Worm (Caenorhabditis elegans): Measurements from ENCODE around the gene F13H10.8.
A peak's percentile ranks its signal among the peaks of the same experiment; 100 is the strongest.

- TF ChIP-seq lin-13 (GFP tag; optimal IDR thresholded peaks at IDR 0.05) (no peak), pha-4 (GFP tag; IDR thresholded peaks at IDR 0.05) (no peak), pha-4 (tag; optimal IDR thresholded peaks at IDR 0.05) (no peak), nhr-237 (tag; optimal IDR thresholded peaks at IDR 0.05) (no peak), nhr-41 (GFP tag; IDR thresholded peaks at IDR 0.05) (no peak), duxl-1 (tag; optimal IDR thresholded peaks at IDR 0.05; ENCODE audit: poor library complexity) (peak; percentile 20), rbr-2 (tag; optimal IDR thresholded peaks at IDR 0.05) (no peak), hlh-11 (tag; optimal IDR thresholded peaks at IDR 0.05) (peak; percentile 72), nhr-11 (tag; optimal IDR thresholded peaks at IDR 0.05) (no peak), aly-2 (tag; optimal IDR thresholded peaks at IDR 0.05) (no peak), lin-29 (GFP tag; IDR thresholded peaks at IDR 0.05) (no peak), ztf-7 (tag; optimal IDR thresholded peaks at IDR 0.05) (no peak)
These were observed 4.4 kb upstream of the F13H10.8 start, which contains the start of gene F13H10.3 for ce11 chrIV:11015881-11016280.

Measured in whole organism, L4 larva.